Fruit fly (Drosophila melanogaster) whole organism, embryonic: ENCODE measurements around the gene Cul6.

Source experiments
- B-H2 ChIP-seq: fragments of 200-800 bp; sonication (Bioruptor generic); optimal IDR thresholded peaks from 2 replicates; lab custom pipeline; 2018; ENCODE audit warnings: missing biosample characterization, mild to moderate bottlenecking, missing genetic modification characterization
- CG11560 ChIP-seq: fragments of 200-800 bp; sonication (Bioruptor generic); IDR thresholded peaks from 3 replicates; pipeline ENCODE4 v1.3.6; 2022; ENCODE audit warnings: missing biosample characterization, missing genetic modification characterization
- CG12219 ChIP-seq: fragments of 200-800 bp; sonication (Bioruptor generic); optimal IDR thresholded peaks from 3 replicates; lab custom pipeline; 2018; ENCODE audit warnings: missing biosample characterization, mild to moderate bottlenecking, missing genetic modification characterization
- CG14667 ChIP-seq: fragments of 200-800 bp; sonication (Bioruptor generic); IDR thresholded peaks from 2 replicates; pipeline ENCODE4 v1.3.6; 2022; ENCODE audit warnings: missing biosample characterization, missing genetic modification characterization
- CG1647 ChIP-seq: fragments of 200-800 bp; sonication (Bioruptor generic); optimal IDR thresholded peaks from 3 replicates; lab custom pipeline; 2016; ENCODE audit warnings: missing biosample characterization, missing genetic modification characterization
- CG16813 ChIP-seq: fragments of 200-800 bp; sonication (Bioruptor generic); IDR thresholded peaks from 3 replicates; pipeline ENCODE4 v1.3.6; 2022; ENCODE audit warnings: missing biosample characterization, missing genetic modification characterization; ENCODE audit not compliant: partially characterized antibody
- CG17328 ChIP-seq: fragments of 200-800 bp; sonication (Bioruptor generic); IDR thresholded peaks from 2 replicates; pipeline ENCODE4 v1.3.6; 2022; ENCODE audit warnings: missing biosample characterization, missing genetic modification characterization
- CG17361 ChIP-seq: fragments of 200-800 bp; sonication (Bioruptor generic); IDR thresholded peaks from 3 replicates; pipeline ENCODE4 v1.3.6; 2022; ENCODE audit warnings: missing biosample characterization, missing genetic modification characterization
- CG31224 ChIP-seq: fragments of 200-800 bp; sonication (Bioruptor generic); IDR thresholded peaks from 2 replicates; pipeline ENCODE4 v1.3.6; 2022; ENCODE audit warnings: missing biosample characterization, missing genetic modification characterization
- CG34224 ChIP-seq: fragments of 200-800 bp; sonication (Bioruptor generic); IDR thresholded peaks from 3 replicates; pipeline ENCODE4 v1.3.6; 2022; ENCODE audit warnings: missing biosample characterization, missing genetic modification characterization; ENCODE audit not compliant: partially characterized antibody
- CG4404 ChIP-seq: fragments of 200-800 bp; sonication (Bioruptor generic); IDR thresholded peaks from 2 replicates; pipeline ENCODE4 v1.3.6; 2022; ENCODE audit warnings: missing biosample characterization, missing genetic modification characterization
- CG4820 ChIP-seq: fragments of 200-800 bp; sonication (Bioruptor generic); optimal IDR thresholded peaks from 3 replicates; lab custom pipeline; 2016; ENCODE audit warnings: missing biosample characterization, missing genetic modification characterization
- CG6813 ChIP-seq: fragments of 200-800 bp; sonication (Bioruptor generic); optimal IDR thresholded peaks from 2 replicates; lab custom pipeline; 2017; ENCODE audit warnings: missing biosample characterization, missing genetic modification characterization, mild to moderate bottlenecking, moderate library complexity, missing genetic modification reagents
- CG7556 ChIP-seq: fragments of 200-800 bp; sonication (Bioruptor generic); optimal IDR thresholded peaks from 2 replicates; lab custom pipeline; 2017; ENCODE audit warnings: missing biosample characterization, mild to moderate bottlenecking, missing genetic modification characterization
- CG8089 ChIP-seq: fragments of 200-800 bp; sonication (Bioruptor generic); optimal IDR thresholded peaks from 3 replicates; lab custom pipeline; 2016; ENCODE audit warnings: missing biosample characterization, missing genetic modification characterization
- CG8281 ChIP-seq: fragments of 200-800 bp; sonication (Bioruptor generic); optimal IDR thresholded peaks from 2 replicates; lab custom pipeline; 2018; ENCODE audit warnings: missing biosample characterization, mild to moderate bottlenecking, missing genetic modification characterization, moderate library complexity
- CTCF ChIP-seq: fragments of 200-800 bp; sonication (Bioruptor generic); optimal IDR thresholded peaks from 2 replicates; lab custom pipeline; 2017; ENCODE audit warnings: missing biosample characterization, mild to moderate bottlenecking, missing genetic modification characterization, moderate library complexity
- Dad ChIP-seq: fragments of 200-800 bp; sonication (Bioruptor generic); optimal IDR thresholded peaks from 3 replicates; lab custom pipeline; 2016; ENCODE audit warnings: missing biosample characterization, missing genetic modification characterization
- E2f2 ChIP-seq: fragments of 200-800 bp; sonication (Bioruptor generic); IDR thresholded peaks from 2 replicates; pipeline ENCODE4 v1.3.6; 2022; ENCODE audit warnings: missing biosample characterization, missing genetic modification characterization
- Fer3 ChIP-seq: fragments of 200-800 bp; sonication (Bioruptor generic); optimal IDR thresholded peaks from 2 replicates; lab custom pipeline; 2018; ENCODE audit warnings: missing biosample characterization, mild to moderate bottlenecking, missing genetic modification characterization, moderate library complexity
- Med ChIP-seq: fragments of 200-800 bp; sonication (Bioruptor generic); peaks from one replicate; lab custom pipeline; 2016; ENCODE audit warnings: missing biosample characterization, missing genetic modification characterization, mild to moderate bottlenecking, inconsistent platforms, moderate library complexity
- NfI ChIP-seq: fragments of 200-800 bp; sonication (Bioruptor generic); optimal IDR thresholded peaks from 3 replicates; lab custom pipeline; 2018; ENCODE audit warnings: missing biosample characterization, mild to moderate bottlenecking, missing genetic modification characterization, moderate library complexity
- Sry-δ ChIP-seq: fragments of 200-800 bp; sonication (Bioruptor generic); optimal IDR thresholded peaks from 2 replicates; lab custom pipeline; 2016; ENCODE audit warnings: missing biosample characterization, missing genetic modification characterization
- Xbp1 ChIP-seq: fragments of 200-800 bp; sonication (Bioruptor generic); optimal IDR thresholded peaks from 3 replicates; lab custom pipeline; 2016; ENCODE audit warnings: missing biosample characterization, mild to moderate bottlenecking, missing genetic modification characterization
- abd-A ChIP-seq: fragments of 200-800 bp; sonication (Bioruptor generic); optimal IDR thresholded peaks from 3 replicates; lab custom pipeline; 2019; ENCODE audit warnings: missing biosample characterization, mild to moderate bottlenecking, missing genetic modification characterization, moderate library complexity
- ac ChIP-seq: fragments of 200-800 bp; sonication (Bioruptor generic); optimal IDR thresholded peaks from 3 replicates; lab custom pipeline; 2017; ENCODE audit warnings: missing biosample characterization, mild to moderate bottlenecking, missing genetic modification characterization
- amos ChIP-seq: fragments of 200-800 bp; sonication (Bioruptor generic); IDR thresholded peaks from 2 replicates; pipeline ENCODE4 v1.3.6; 2022; ENCODE audit warnings: missing biosample characterization, missing genetic modification characterization; ENCODE audit not compliant: partially characterized antibody
- aop ChIP-seq: fragments of 200-800 bp; sonication (Bioruptor generic); IDR thresholded peaks from 2 replicates; pipeline ENCODE4 v1.3.6; 2022; ENCODE audit warnings: missing biosample characterization, missing genetic modification characterization
- btn ChIP-seq: fragments of 200-800 bp; sonication (Bioruptor generic); optimal IDR thresholded peaks from 2 replicates; lab custom pipeline; 2016; ENCODE audit warnings: missing biosample characterization, missing genetic modification characterization
- caup ChIP-seq: fragments of 200-800 bp; sonication (Bioruptor generic); optimal IDR thresholded peaks from 3 replicates; lab custom pipeline; 2017; ENCODE audit warnings: missing biosample characterization, mild to moderate bottlenecking, missing genetic modification characterization, moderate library complexity; ENCODE audit not compliant: severe bottlenecking
- corto ChIP-seq: fragments of 200-800 bp; sonication (Bioruptor generic); optimal IDR thresholded peaks from 2 replicates; lab custom pipeline; 2016; ENCODE audit warnings: missing biosample characterization, mild to moderate bottlenecking, missing genetic modification characterization, moderate library complexity
- danr ChIP-seq: fragments of 200-800 bp; sonication (Bioruptor generic); IDR thresholded peaks from 2 replicates; pipeline ENCODE4 v1.3.6; 2022; ENCODE audit warnings: missing biosample characterization, missing genetic modification characterization
- dysf ChIP-seq: fragments of 200-800 bp; sonication (Bioruptor generic); IDR thresholded peaks from 3 replicates; pipeline ENCODE4 v1.3.6; 2022; ENCODE audit warnings: missing biosample characterization, missing genetic modification characterization
- eyg ChIP-seq: fragments of 200-800 bp; sonication (Bioruptor generic); optimal IDR thresholded peaks from 3 replicates; lab custom pipeline; 2016; ENCODE audit warnings: missing biosample characterization, missing genetic modification characterization
- fd3F ChIP-seq: fragments of 200-800 bp; sonication (Bioruptor generic); optimal IDR thresholded peaks from 2 replicates; lab custom pipeline; 2018; ENCODE audit warnings: missing biosample characterization, mild to moderate bottlenecking, missing genetic modification characterization, moderate library complexity
- ftz-f1 ChIP-seq: fragments of 200-800 bp; sonication (Bioruptor generic); optimal IDR thresholded peaks from 2 replicates; lab custom pipeline; 2016; ENCODE audit warnings: missing biosample characterization, missing genetic modification characterization
- gsb-n ChIP-seq: fragments of 200-800 bp; sonication (Bioruptor generic); optimal IDR thresholded peaks from 3 replicates; lab custom pipeline; 2018; ENCODE audit warnings: missing biosample characterization, mild to moderate bottlenecking, missing genetic modification characterization
- ham ChIP-seq: fragments of 200-800 bp; sonication (Bioruptor generic); IDR thresholded peaks from 2 replicates; pipeline ENCODE4 v1.3.6; 2022; ENCODE audit warnings: missing biosample characterization, missing genetic modification characterization
- hb ChIP-seq: fragments of 200-800 bp; sonication (Bioruptor generic); IDR thresholded peaks from 3 replicates; pipeline ENCODE4 v1.3.6; 2022; ENCODE audit warnings: missing biosample characterization, missing genetic modification characterization; ENCODE audit not compliant: partially characterized antibody
- lilli ChIP-seq: fragments of 200-800 bp; sonication (Bioruptor generic); optimal IDR thresholded peaks from 3 replicates; lab custom pipeline; 2016; ENCODE audit warnings: missing biosample characterization, missing genetic modification characterization
- lola ChIP-seq, 3 experiments: fragments of >200 bp in 2 of 3; fragments of 200-800 bp in 1 of 3; sonication (Bioruptor generic) in 1 of 3; optimal IDR thresholded peaks; 2 replicates each; lab custom pipeline; 2017 to 2019; ENCODE audit warnings: missing biosample characterization in 3 of 3, missing genetic modification characterization in 3 of 3, mild to moderate bottlenecking in 1 of 3, moderate library complexity in 1 of 3
- pros ChIP-seq: fragments of 200-800 bp; sonication (Bioruptor generic); optimal IDR thresholded peaks from 3 replicates; lab custom pipeline; 2019; ENCODE audit warnings: missing biosample characterization, mild to moderate bottlenecking, missing genetic modification characterization, moderate library complexity
- repo ChIP-seq: fragments of 200-800 bp; sonication (Bioruptor generic); optimal IDR thresholded peaks from 2 replicates; lab custom pipeline; 2016; ENCODE audit warnings: missing biosample characterization, missing genetic modification characterization
- sens ChIP-seq: fragments of 200-800 bp; sonication (Bioruptor generic); peaks from one replicate; lab custom pipeline; 2016; ENCODE audit warnings: missing biosample characterization, missing genetic modification characterization
- sqz ChIP-seq: fragments of 200-800 bp; sonication (Bioruptor generic); optimal IDR thresholded peaks from 3 replicates; lab custom pipeline; 2018; ENCODE audit warnings: missing biosample characterization, mild to moderate bottlenecking, missing genetic modification characterization
- ssp ChIP-seq: fragments of 200-800 bp; sonication (Bioruptor generic); IDR thresholded peaks from 2 replicates; pipeline ENCODE4 v1.3.6; 2022; ENCODE audit warnings: missing biosample characterization, missing genetic modification characterization
- sug ChIP-seq: fragments of 200-800 bp; optimal IDR thresholded peaks from 2 replicates; lab custom pipeline; 2019; ENCODE audit warnings: missing biosample characterization, mild to moderate bottlenecking, missing genetic modification characterization, moderate library complexity
- tgo ChIP-seq: fragments of 200-800 bp; sonication (Bioruptor generic); IDR thresholded peaks from 3 replicates; pipeline ENCODE4 v1.3.6; 2022; ENCODE audit warnings: missing biosample characterization, missing genetic modification characterization
- tx ChIP-seq: fragments of 200-800 bp; sonication (Bioruptor generic); optimal IDR thresholded peaks from 2 replicates; lab custom pipeline; 2016; ENCODE audit warnings: missing biosample characterization, missing genetic modification characterization
- usp ChIP-seq: fragments of >200 bp; optimal IDR thresholded peaks from 2 replicates; lab custom pipeline; 2017; ENCODE audit warnings: missing biosample characterization, missing genetic modification characterization

Cul6 gene

DNA sequence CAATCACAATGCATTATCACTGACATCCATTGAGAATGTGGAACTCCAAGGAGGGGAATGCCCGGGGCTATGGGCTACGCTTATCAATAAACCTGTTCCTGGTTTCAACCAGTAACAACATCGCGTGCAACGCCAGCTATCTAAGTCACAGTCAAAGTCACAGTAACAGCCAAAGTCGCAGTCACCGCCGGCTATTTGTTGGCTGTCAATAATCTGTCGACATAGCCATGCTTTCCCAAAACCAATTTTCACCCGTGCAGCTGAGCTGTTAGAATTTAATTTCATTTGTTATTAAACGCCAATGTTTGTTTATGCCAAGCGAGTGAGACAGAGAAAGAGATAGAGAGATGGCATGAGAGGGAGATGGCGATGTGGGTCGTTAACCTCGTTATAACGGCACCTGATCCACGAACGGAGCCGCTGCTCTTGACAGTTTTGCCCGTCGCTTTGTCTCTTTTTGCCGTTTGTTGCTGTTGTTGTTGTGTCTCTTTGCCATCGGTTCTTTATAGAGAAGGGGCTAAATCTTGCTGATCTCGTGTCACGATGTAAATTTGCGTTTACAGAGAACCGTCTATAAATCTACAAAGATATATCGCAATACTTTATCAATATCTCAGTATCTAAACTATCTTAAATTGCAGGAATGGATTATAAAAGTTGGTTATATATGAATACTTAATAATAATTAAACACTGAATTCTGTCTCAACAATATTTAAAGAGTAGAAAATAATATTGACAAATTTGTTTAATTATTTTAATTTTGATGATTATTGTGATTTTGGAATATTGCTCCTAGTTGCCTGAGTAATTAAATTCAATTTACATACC is 20.8 kb upstream of the Cul6 start (continued):
- TF ChIP-seq CG12219 (GFP tag; lab: Kevin White, UChicago) (no peak), abd-A (tag; lab: Kevin White, UChicago) (peak; percentile 80), CG8089 (GFP tag; lab: Kevin White, UChicago) (no peak), CG4404 (GFP tag; lab: Robert Waterston, UW) (no peak), NfI (GFP tag; lab: Kevin White, UChicago) (no peak), CG11560 (no peak), CG7556 (peak; percentile 57), CG34224 (GFP tag; lab: Robert Waterston, UW) (no peak), tgo (GFP tag; lab: Robert Waterston, UW) (no peak), CG1647 (GFP tag; lab: Kevin White, UChicago) (no peak), lilli (GFP tag; lab: Kevin White, UChicago) (no peak), Xbp1 (GFP tag; lab: Kevin White, UChicago) (no peak), ssp (GFP tag; lab: Robert Waterston, UW) (no peak), eyg (no peak), pros (peak; percentile 15), caup (GFP tag; lab: Kevin White, UChicago) (no peak), sqz (GFP tag; lab: Kevin White, UChicago) (peak; percentile 16), ac (GFP tag; lab: Kevin White, UChicago) (no peak), CG14667 (GFP tag; lab: Robert Waterston, UW) (no peak), repo (GFP tag; lab: Kevin White, UChicago) (no peak), CG16813 (GFP tag; lab: Robert Waterston, UW) (peak; percentile 60; the same call in 2 of the 3 replicates), Med (peak; percentile 57), lola (GFP tag; optimal IDR thresholded peaks at IDR 0.05; lab: Kevin White, UChicago) (peak in 1 of 3 experiments; percentile 75), CG4820 (peak; percentile 13), ham (no peak), CG17361 (GFP tag; lab: Robert Waterston, UW) (peak; percentile 75), CG17328 (0 out of 2 replicates have a peak, but pooled peaks have one; percentile 44), Sry-δ (GFP tag; lab: Kevin White, UChicago) (peak; percentile 23), btn (GFP tag; lab: Kevin White, UChicago) (no peak), CTCF (GFP tag; lab: Kevin White, UChicago) (peak; percentile 11), E2f2 (GFP tag; lab: Robert Waterston, UW) (no peak), CG31224 (GFP tag; lab: Robert Waterston, UW) (no peak), CG8281 (peak; percentile 32), corto (GFP tag; lab: Kevin White, UChicago) (no peak), Fer3 (tag; lab: Kevin White, UChicago) (no peak), ftz-f1 (no peak), Dad (no peak), B-H2 (GFP tag; lab: Kevin White, UChicago) (no peak), tx (GFP tag; lab: Kevin White, UChicago) (no peak), hb (GFP tag; lab: Robert Waterston, UW) (no peak), danr (GFP tag; lab: Robert Waterston, UW) (no peak), amos (GFP tag; lab: Robert Waterston, UW) (peak; percentile 7; the same call in 1 of the 2 replicates), fd3F (GFP tag; lab: Kevin White, UChicago) (no peak), dysf (0 out of 3 replicates have a peak, but pooled peaks have one; percentile 28), sug (tag; lab: Kevin White, UChicago) (no peak), usp (GFP tag; lab: Kevin White, UChicago) (no peak), gsb-n (tag; lab: Kevin White, UChicago) (peak; percentile 68), aop (GFP tag; lab: Robert Waterston, UW) (no peak), sens (peak; percentile 85), CG6813 (GFP tag; lab: Kevin White, UChicago) (no peak)
